Worm (Caenorhabditis elegans): Measurements from ENCODE around the gene C14F11.4.

The C14F11.4 gene

ce11 chrX:6206305-6206704 lies 26.5 kb downstream of the C14F11.4 start, which contains the start of gene mtp-18:
TSS of gene mtp-18 (minus strand) at chrX:6206405.
- TF ChIP-seq ets-7 (tag; optimal IDR thresholded peaks at IDR 0.05) (no peak), hmg-4 (GFP tag; optimal IDR thresholded peaks at IDR 0.05) (no peak), hnd-1 (tag; optimal IDR thresholded peaks at IDR 0.05) (no peak), scrt-1 (GFP tag; IDR thresholded peaks at IDR 0.05) (no peak)

- TF ChIP-seq B0310.2 (tag; optimal IDR thresholded peaks at IDR 0.05) (no peak), pes-1 (GFP tag; IDR thresholded peaks at IDR 0.05) (no peak), F13C5.2 (tag; optimal IDR thresholded peaks at IDR 0.05) (no peak), hmg-4 (GFP tag; optimal IDR thresholded peaks at IDR 0.05) (no peak), hmbx-1 (tag; optimal IDR thresholded peaks at IDR 0.05) (no peak), ama-1 (optimal IDR thresholded peaks at IDR 0.05) (no peak), tbx-11 (GFP tag; IDR thresholded peaks at IDR 0.05) (no peak), hnd-1 (tag; optimal IDR thresholded peaks at IDR 0.05) (no peak), sea-1 (GFP tag; conservative IDR thresholded peaks at IDR 0.05) (no peak), tra-4 (tag; optimal IDR thresholded peaks at IDR 0.05) (no peak), ets-7 (tag; optimal IDR thresholded peaks at IDR 0.05) (no peak), scrt-1 (GFP tag; IDR thresholded peaks at IDR 0.05) (no peak), ceh-13 (GFP tag; optimal IDR thresholded peaks at IDR 0.05) (no peak), flt-1 (GFP tag; IDR thresholded peaks at IDR 0.05) (no peak), tbx-37 (GFP tag; conservative IDR thresholded peaks at IDR 0.05) (no peak), aly-1 (tag; optimal IDR thresholded peaks at IDR 0.05) (no peak)
Measured at ce11 chrX:6205325-6205724, 27.5 kb downstream of the C14F11.4 start.

ce11 chrX:6204696-6205232 lies 28.1 kb downstream of the C14F11.4 start, which contains the start of gene bca-1:
TSS of gene bca-1 (minus strand) at chrX:6204746.
- TF ChIP-seq pes-1 (GFP tag; IDR thresholded peaks at IDR 0.05) (no peak), hmg-4 (GFP tag; optimal IDR thresholded peaks at IDR 0.05) (no peak), F13C5.2 (tag; optimal IDR thresholded peaks at IDR 0.05) (no peak), hmbx-1 (tag; optimal IDR thresholded peaks at IDR 0.05) (no peak), scrt-1 (GFP tag; IDR thresholded peaks at IDR 0.05) (no peak), B0310.2 (tag; optimal IDR thresholded peaks at IDR 0.05) (no peak), tra-4 (tag; optimal IDR thresholded peaks at IDR 0.05) (no peak), ceh-13 (GFP tag; optimal IDR thresholded peaks at IDR 0.05) (no peak)

ce11 chrX:6203315-6203714 lies 29.5 kb downstream of the C14F11.4 start:
- TF ChIP-seq hnd-1 (tag; optimal IDR thresholded peaks at IDR 0.05) (no peak), tbx-11 (GFP tag; IDR thresholded peaks at IDR 0.05) (no peak), aly-1 (tag; optimal IDR thresholded peaks at IDR 0.05) (no peak), ama-1 (optimal IDR thresholded peaks at IDR 0.05) (no peak), ets-7 (tag; optimal IDR thresholded peaks at IDR 0.05) (no peak), ceh-36 (tag; optimal IDR thresholded peaks at IDR 0.05) (no peak), hmbx-1 (tag; optimal IDR thresholded peaks at IDR 0.05) (no peak), pes-1 (GFP tag; IDR thresholded peaks at IDR 0.05) (no peak), sea-1 (GFP tag; conservative IDR thresholded peaks at IDR 0.05) (no peak), flt-1 (GFP tag; IDR thresholded peaks at IDR 0.05) (no peak)

- TF ChIP-seq hnd-1 (tag; optimal IDR thresholded peaks at IDR 0.05): no peak
- no peak for TF ChIP-seq pes-1 (GFP tag; IDR thresholded peaks at IDR 0.05)
- no peak for TF ChIP-seq scrt-1 (GFP tag; IDR thresholded peaks at IDR 0.05)
- no peak for TF ChIP-seq ets-7 (tag; optimal IDR thresholded peaks at IDR 0.05)
- TF ChIP-seq aly-1 (tag; optimal IDR thresholded peaks at IDR 0.05): no peak
- TF ChIP-seq sea-1 (GFP tag; conservative IDR thresholded peaks at IDR 0.05): no peak
- no peak for TF ChIP-seq B0310.2 (tag; optimal IDR thresholded peaks at IDR 0.05)
- no peak for TF ChIP-seq tra-4 (tag; optimal IDR thresholded peaks at IDR 0.05)
- TF ChIP-seq tbx-11 (GFP tag; IDR thresholded peaks at IDR 0.05): no peak
- TF ChIP-seq ceh-36 (tag; optimal IDR thresholded peaks at IDR 0.05): no peak
- TF ChIP-seq hmbx-1 (tag; optimal IDR thresholded peaks at IDR 0.05): no peak
- no peak for TF ChIP-seq ama-1 (optimal IDR thresholded peaks at IDR 0.05)
- no peak for TF ChIP-seq F13C5.2 (tag; optimal IDR thresholded peaks at IDR 0.05)
- no peak for TF ChIP-seq ceh-13 (GFP tag; optimal IDR thresholded peaks at IDR 0.05)
- TF ChIP-seq flt-1 (GFP tag; IDR thresholded peaks at IDR 0.05): no peak
- TF ChIP-seq tbx-37 (GFP tag; conservative IDR thresholded peaks at IDR 0.05): no peak
- TF ChIP-seq hmg-4 (GFP tag; optimal IDR thresholded peaks at IDR 0.05): no peak
Measured at ce11 chrX:6202809-6203208, 30.0 kb downstream of the C14F11.4 start.

ce11 chrX:6201542-6201941 lies 31.3 kb downstream of the C14F11.4 start:
- no peak for TF ChIP-seq ceh-13 (GFP tag; optimal IDR thresholded peaks at IDR 0.05)
- TF ChIP-seq B0310.2 (tag; optimal IDR thresholded peaks at IDR 0.05): no peak
- TF ChIP-seq pes-1 (GFP tag; IDR thresholded peaks at IDR 0.05): no peak
- no peak for TF ChIP-seq aly-1 (tag; optimal IDR thresholded peaks at IDR 0.05)
- no peak for TF ChIP-seq F13C5.2 (tag; optimal IDR thresholded peaks at IDR 0.05)
- TF ChIP-seq flt-1 (GFP tag; IDR thresholded peaks at IDR 0.05): no peak
- TF ChIP-seq tbx-37 (GFP tag; conservative IDR thresholded peaks at IDR 0.05): no peak
- no peak for TF ChIP-seq ets-7 (tag; optimal IDR thresholded peaks at IDR 0.05)
- TF ChIP-seq sea-1 (GFP tag; conservative IDR thresholded peaks at IDR 0.05): no peak
- TF ChIP-seq tra-4 (tag; optimal IDR thresholded peaks at IDR 0.05): no peak
- no peak for TF ChIP-seq scrt-1 (GFP tag; IDR thresholded peaks at IDR 0.05)
- TF ChIP-seq ceh-36 (tag; optimal IDR thresholded peaks at IDR 0.05): no peak
- TF ChIP-seq ama-1 (optimal IDR thresholded peaks at IDR 0.05): no peak
- no peak for TF ChIP-seq hmg-4 (GFP tag; optimal IDR thresholded peaks at IDR 0.05)
- TF ChIP-seq tbx-11 (GFP tag; IDR thresholded peaks at IDR 0.05): no peak

ce11 chrX:6196627-6197026 lies 36.2 kb downstream of the C14F11.4 start, which contains the start of gene daf-9:
TSS of gene daf-9 (plus strand) at chrX:6196927.
- TF ChIP-seq tbx-11 (GFP tag; IDR thresholded peaks at IDR 0.05): no peak
- no peak for TF ChIP-seq hnd-1 (tag; optimal IDR thresholded peaks at IDR 0.05)
- no peak for TF ChIP-seq hmbx-1 (tag; optimal IDR thresholded peaks at IDR 0.05)
- TF ChIP-seq ceh-13 (GFP tag; optimal IDR thresholded peaks at IDR 0.05): no peak
- TF ChIP-seq B0310.2 (tag; optimal IDR thresholded peaks at IDR 0.05): no peak
- TF ChIP-seq flt-1 (GFP tag; IDR thresholded peaks at IDR 0.05): no peak
- TF ChIP-seq scrt-1 (GFP tag; IDR thresholded peaks at IDR 0.05): no peak
- no peak for TF ChIP-seq F13C5.2 (tag; optimal IDR thresholded peaks at IDR 0.05)
- TF ChIP-seq ceh-36 (tag; optimal IDR thresholded peaks at IDR 0.05): no peak
- no peak for TF ChIP-seq sea-1 (GFP tag; conservative IDR thresholded peaks at IDR 0.05)
- TF ChIP-seq tbx-37 (GFP tag; conservative IDR thresholded peaks at IDR 0.05): no peak
- TF ChIP-seq ama-1 (optimal IDR thresholded peaks at IDR 0.05): no peak
- no peak for TF ChIP-seq aly-1 (tag; optimal IDR thresholded peaks at IDR 0.05)
- TF ChIP-seq pes-1 (GFP tag; IDR thresholded peaks at IDR 0.05): no peak
- no peak for TF ChIP-seq ets-7 (tag; optimal IDR thresholded peaks at IDR 0.05)
- TF ChIP-seq hmg-4 (GFP tag; optimal IDR thresholded peaks at IDR 0.05): no peak
